Fruit fly (Drosophila melanogaster): ENCODE results near the gene Pax.

DNA sequence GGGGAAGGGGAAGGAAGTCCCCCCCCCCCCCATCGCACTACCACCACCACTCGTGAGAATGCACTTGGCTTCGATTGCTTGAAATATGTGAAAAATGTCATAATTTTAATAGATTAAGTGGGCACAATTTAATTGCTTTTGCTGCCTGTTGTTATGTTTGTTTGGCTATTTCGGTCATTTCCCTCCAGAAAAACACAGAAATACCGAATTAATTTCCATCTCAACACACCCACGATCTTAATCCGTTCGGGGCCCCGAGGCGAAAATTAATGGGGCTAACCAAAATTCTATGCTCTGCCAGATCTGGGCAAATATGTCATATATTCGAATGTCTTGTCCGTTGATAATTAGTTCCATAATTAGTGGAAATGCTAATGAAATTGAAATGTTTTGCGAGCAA lies 3.8 kb downstream of the Pax start:
- no peak for TF ChIP-seq CG8478 (optimal IDR thresholded peaks at IDR 0.05)
- TF ChIP-seq CTCF (optimal IDR thresholded peaks at IDR 0.05) = no peak
